Fruit fly (Drosophila melanogaster): ENCODE measurements around the gene Kdsr.
A peak's percentile ranks its signal among the peaks of the same experiment; 100 is the strongest.

DNA sequence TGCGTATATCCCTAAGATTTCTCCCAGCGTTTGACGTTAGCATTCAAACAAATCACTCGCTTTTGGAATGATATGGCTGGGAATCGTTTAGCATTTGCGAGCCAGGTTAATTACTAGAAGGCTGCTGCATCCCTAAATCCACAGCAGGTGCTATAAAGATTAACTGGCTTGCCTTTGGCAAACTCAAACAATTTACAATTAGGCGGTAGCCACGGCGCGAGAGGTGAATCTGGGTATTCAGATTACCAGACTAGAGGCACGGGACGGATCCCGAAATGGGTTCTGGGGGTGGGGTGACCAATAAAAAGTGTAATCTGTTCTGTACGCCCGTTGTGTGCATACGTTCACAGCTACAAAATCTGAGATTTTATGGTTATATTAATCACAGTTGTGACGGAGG is 18.9 kb upstream of the Kdsr start, which contains the start of gene CG11892:
- TF ChIP-seq CG1620 (GFP tag; optimal IDR thresholded peaks at IDR 0.05): no peak
- TF ChIP-seq kay (GFP tag; ENCODE audit: borderline replicate concordance): peak; percentile 93
- peak; percentile 67 for TF ChIP-seq Mnt (GFP tag; optimal IDR thresholded peaks at IDR 0.05)
- peak; percentile 39 for TF ChIP-seq tj (GFP tag; optimal IDR thresholded peaks at IDR 0.05)
- TF ChIP-seq CG7101 (tag; optimal IDR thresholded peaks at IDR 0.05): peak; percentile 87
- TF ChIP-seq CG11617 (GFP tag; optimal IDR thresholded peaks at IDR 0.05): peak; percentile 82
- TF ChIP-seq Clk (GFP tag; optimal IDR thresholded peaks at IDR 0.05): peak; percentile 72
- peak; percentile 93 for TF ChIP-seq cic (GFP tag; optimal IDR thresholded peaks at IDR 0.05)
- TF ChIP-seq ovo (GFP tag; optimal IDR thresholded peaks at IDR 0.05): peak; percentile 30
- TF ChIP-seq CG7045 (GFP tag; optimal IDR thresholded peaks at IDR 0.05): peak; percentile 93
